Worm (Caenorhabditis elegans) whole organism, L4 larva: Measurements from ENCODE around the gene asp-4.

Experiments
- ZK546.5 ChIP-seq, 2 experiments: sonication (generic microtip); optimal IDR thresholded peaks; 2 replicates each; lab custom pipeline; 2017; ENCODE audit warnings: missing biosample characterization in 2 of 2, missing genetic modification characterization in 2 of 2
- daf-12 ChIP-seq: fragments of 150-350 bp; optimal IDR thresholded peaks from 2 replicates; lab custom pipeline; 2014; ENCODE audit warnings: missing biosample characterization, missing genetic modification reagents, missing genetic modification characterization
- daf-16 ChIP-seq, 3 experiments: sonication (generic microtip); optimal IDR thresholded peaks; 2 replicates each; lab custom pipeline; 2016 to 2017; ENCODE audit warnings: missing genetic modification characterization in 3 of 3, missing genetic modification reagents in 3 of 3, mild to moderate bottlenecking in 2 of 3, missing compliant biosample characterization in 2 of 3, missing biosample characterization in 1 of 3, moderate library complexity in 1 of 3
- egl-27 ChIP-seq: sonication (generic microtip); optimal IDR thresholded peaks from 3 replicates; lab custom pipeline; 2017; ENCODE audit warnings: missing biosample characterization, missing genetic modification reagents, missing genetic modification characterization
- hlh-30 ChIP-seq: sonication (generic microtip); optimal IDR thresholded peaks from 2 replicates; lab custom pipeline; 2017; ENCODE audit warnings: antibody characterized with exemption, mild to moderate bottlenecking, missing genetic modification characterization, missing compliant biosample characterization; ENCODE audit not compliant: insufficient read depth
- lin-15B ChIP-seq: fragments of 150-350 bp; sonication (generic microtip); optimal IDR thresholded peaks from 3 replicates; lab custom pipeline; 2014; ENCODE audit warnings: missing biosample characterization, missing genetic modification characterization
- nhr-28 ChIP-seq: fragments of 150-350 bp; optimal IDR thresholded peaks from 2 replicates; lab custom pipeline; 2014; ENCODE audit warnings: missing biosample characterization, missing genetic modification characterization
- pha-4 ChIP-seq, 2 experiments: fragments of 150-350 bp in 1 of 2; fragments of 200-800 bp in 1 of 2; sonication (Bioruptor generic) in 1 of 2; IDR thresholded peaks in 1 of 2; optimal IDR thresholded peaks in 1 of 2; 2 replicates each; pipeline versions ENCODE4 v1.3.6 to Lab custom; 2014 to 2022; ENCODE audit warnings: missing genetic modification characterization in 2 of 2, missing genetic modification reagents in 2 of 2, missing biosample characterization in 1 of 2, missing compliant biosample characterization in 1 of 2
- skn-1 ChIP-seq: fragments of 150-350 bp; optimal IDR thresholded peaks from 2 replicates; lab custom pipeline; 2014; ENCODE audit warnings: missing biosample characterization, missing genetic modification characterization
- vab-7 ChIP-seq: fragments of 200-800 bp; sonication (Bioruptor generic); IDR thresholded peaks from 2 replicates; pipeline ENCODE4 v1.3.6; 2022; ENCODE audit warnings: missing genetic modification reagents, missing genetic modification characterization, missing compliant biosample characterization
- zag-1 ChIP-seq: fragments of 150-350 bp; optimal IDR thresholded peaks from 2 replicates; lab custom pipeline; 2014; ENCODE audit warnings: missing biosample characterization, missing genetic modification characterization

DNA sequence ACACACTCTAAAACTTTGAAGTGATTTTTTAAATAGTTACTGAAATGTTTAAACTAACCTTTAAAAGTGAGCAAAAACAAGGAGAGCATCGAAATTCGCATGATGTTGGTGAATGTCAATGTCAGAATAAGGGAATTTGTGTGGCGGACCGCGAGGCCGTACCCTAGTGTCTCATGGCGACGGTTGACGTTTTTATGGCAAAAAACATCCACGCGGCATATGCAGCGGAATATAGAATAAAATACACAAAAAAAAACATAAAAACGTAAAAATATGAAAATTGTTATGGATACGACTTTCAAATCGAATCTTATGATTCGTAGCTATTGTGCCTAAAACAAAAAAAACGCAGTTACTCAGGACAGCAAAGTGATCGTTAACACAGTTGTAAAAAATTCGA lies 31.4 kb downstream of the asp-4 start, which contains the start of gene cwp-5:
- no peak for TF ChIP-seq zag-1 (tag; lab: Kevin White, UChicago)
- no peak for TF ChIP-seq nhr-28 (tag; lab: Kevin White, UChicago)
- no peak for TF ChIP-seq ZK546.5 (tag; optimal IDR thresholded peaks at IDR 0.05; lab: Kevin White, UChicago)
- TF ChIP-seq skn-1 (tag; lab: Kevin White, UChicago), result no peak
- TF ChIP-seq vab-7 (GFP tag; lab: Robert Waterston, UW), result no peak
- TF ChIP-seq hlh-30 (tag; lab: Kevin White, UChicago), result no peak
- TF ChIP-seq lin-15B (tag; lab: Kevin White, UChicago), result no peak
- no peak for TF ChIP-seq pha-4 (GFP tag; IDR thresholded peaks at IDR 0.05; lab: Robert Waterston, UW)
- TF ChIP-seq pha-4 (tag; optimal IDR thresholded peaks at IDR 0.05; lab: Kevin White, UChicago), result no peak
- TF ChIP-seq egl-27 (tag; lab: Kevin White, UChicago), result no peak
- no peak for TF ChIP-seq daf-12 (tag; lab: Kevin White, UChicago)
- TF ChIP-seq daf-16 (GFP tag; optimal IDR thresholded peaks at IDR 0.05; lab: Kevin White, UChicago), result no peak
- no peak for TF ChIP-seq daf-16 (tag; optimal IDR thresholded peaks at IDR 0.05; lab: Kevin White, UChicago)
